Worm (Caenorhabditis elegans): Measurements from ENCODE around the gene EGAP1.1.

EGAP1.1 gene

ce11 chrIII:5921067-5921678 lies 15.8 kb downstream of the EGAP1.1 start:
- no peak for TF ChIP-seq klf-2 (GFP tag; conservative IDR thresholded peaks at IDR 0.05)

DNA sequence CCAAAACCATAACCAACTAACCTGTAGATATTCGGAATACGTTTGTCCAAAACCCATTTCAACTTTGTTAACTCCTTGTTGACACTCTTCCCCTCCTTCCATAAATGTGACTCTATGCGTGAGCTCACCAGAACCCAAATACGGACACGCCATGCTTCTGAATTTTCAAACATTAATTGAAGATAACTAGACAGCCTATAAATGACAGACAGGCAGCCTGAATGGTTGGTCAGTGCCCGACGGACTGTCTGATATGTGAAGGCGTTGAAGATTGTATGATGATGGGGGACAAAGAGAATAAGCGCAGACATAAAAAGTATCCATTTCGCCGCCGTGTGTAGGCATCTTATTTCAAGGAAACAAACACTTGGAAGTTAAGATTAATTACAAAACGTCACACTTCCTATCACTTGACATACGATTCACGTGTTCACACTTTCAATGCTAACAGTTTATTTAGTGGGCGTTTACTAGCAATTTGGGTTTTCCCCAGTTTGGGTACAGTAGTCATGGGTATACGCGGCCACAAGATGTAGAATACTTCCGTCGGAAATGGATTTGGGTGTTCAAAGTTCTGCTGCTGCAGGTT lies 17.1 kb downstream of the EGAP1.1 start, which contains the start of the genes tdo-2 and C28H8.2:
Gene tdo-2, minus strand, starts transcription at position 157 of the 589 bp plus-strand sequence.
Gene C28H8.2, plus strand, starts transcription at position 524 of the 589 bp plus-strand sequence.
- TF ChIP-seq ref-1 (GFP tag; conservative IDR thresholded peaks at IDR 0.05) (no peak), tab-1 (GFP tag; IDR thresholded peaks at IDR 0.05) (no peak), med-1 (GFP tag; optimal IDR thresholded peaks at IDR 0.05; ENCODE audit: insufficient read depth) (no peak), flt-1 (GFP tag; IDR thresholded peaks at IDR 0.05) (no peak), ztf-23 (GFP tag; IDR thresholded peaks at IDR 0.05) (no peak), cog-1 (tag; optimal IDR thresholded peaks at IDR 0.05) (no peak), klf-2 (GFP tag; conservative IDR thresholded peaks at IDR 0.05) (no peak), ztf-29 (GFP tag; IDR thresholded peaks at IDR 0.05) (no peak), T22C8.4 (GFP tag; IDR thresholded peaks at IDR 0.05) (no peak)

- TF ChIP-seq ref-1 (GFP tag; conservative IDR thresholded peaks at IDR 0.05) (no peak), cog-1 (tag; optimal IDR thresholded peaks at IDR 0.05) (no peak), flt-1 (GFP tag; IDR thresholded peaks at IDR 0.05) (no peak), klf-2 (GFP tag; conservative IDR thresholded peaks at IDR 0.05) (no peak), ztf-29 (GFP tag; IDR thresholded peaks at IDR 0.05) (no peak), ztf-23 (GFP tag; IDR thresholded peaks at IDR 0.05) (no peak), med-1 (GFP tag; optimal IDR thresholded peaks at IDR 0.05; ENCODE audit: insufficient read depth) (no peak), tab-1 (GFP tag; IDR thresholded peaks at IDR 0.05) (no peak), T22C8.4 (GFP tag; IDR thresholded peaks at IDR 0.05) (no peak)
Observed at ce11 chrIII:5917365-5917958, 19.6 kb downstream of the EGAP1.1 start.

DNA sequence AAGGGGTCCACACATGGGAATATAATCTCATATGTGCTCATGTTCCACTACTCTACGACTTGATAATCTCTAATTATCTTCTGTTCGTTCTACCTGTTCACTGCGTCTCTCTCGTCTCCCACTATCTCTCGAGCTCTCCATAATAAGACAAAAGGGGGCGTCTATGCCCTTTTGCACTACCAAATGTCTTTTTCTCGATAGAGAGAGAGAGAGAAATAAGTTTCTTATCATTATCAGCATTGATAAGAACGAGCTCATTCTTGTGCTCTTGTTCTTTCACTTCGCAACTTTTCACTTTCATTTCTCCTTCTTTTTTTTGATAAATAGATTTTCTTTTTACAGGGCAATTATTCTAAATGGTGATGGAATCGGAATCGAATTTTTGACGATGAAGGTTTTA lies 21.1 kb downstream of the EGAP1.1 start:
- TF ChIP-seq ztf-29 (GFP tag; IDR thresholded peaks at IDR 0.05) = no peak
- no peak for TF ChIP-seq T22C8.4 (GFP tag; IDR thresholded peaks at IDR 0.05)
- no peak for TF ChIP-seq tab-1 (GFP tag; IDR thresholded peaks at IDR 0.05)
- no peak for TF ChIP-seq ref-1 (GFP tag; conservative IDR thresholded peaks at IDR 0.05)
- TF ChIP-seq flt-1 (GFP tag; IDR thresholded peaks at IDR 0.05) = no peak
- TF ChIP-seq cog-1 (tag; optimal IDR thresholded peaks at IDR 0.05) = no peak
- TF ChIP-seq med-1 (GFP tag; optimal IDR thresholded peaks at IDR 0.05; ENCODE audit: insufficient read depth) = no peak

ce11 chrIII:5914717-5915116 lies 22.3 kb downstream of the EGAP1.1 start:
- TF ChIP-seq med-1 (GFP tag; optimal IDR thresholded peaks at IDR 0.05; ENCODE audit: insufficient read depth) (no peak), tab-1 (GFP tag; IDR thresholded peaks at IDR 0.05) (no peak), T22C8.4 (GFP tag; IDR thresholded peaks at IDR 0.05) (no peak), ztf-23 (GFP tag; IDR thresholded peaks at IDR 0.05) (no peak), ref-1 (GFP tag; conservative IDR thresholded peaks at IDR 0.05) (no peak), cog-1 (tag; optimal IDR thresholded peaks at IDR 0.05) (no peak), ztf-29 (GFP tag; IDR thresholded peaks at IDR 0.05) (no peak), flt-1 (GFP tag; IDR thresholded peaks at IDR 0.05) (no peak), klf-2 (GFP tag; conservative IDR thresholded peaks at IDR 0.05) (no peak)

- TF ChIP-seq ztf-23 (GFP tag; IDR thresholded peaks at IDR 0.05) (no peak), ref-1 (GFP tag; conservative IDR thresholded peaks at IDR 0.05) (no peak), cog-1 (tag; optimal IDR thresholded peaks at IDR 0.05) (no peak), tab-1 (GFP tag; IDR thresholded peaks at IDR 0.05) (no peak), ztf-29 (GFP tag; IDR thresholded peaks at IDR 0.05) (no peak), flt-1 (GFP tag; IDR thresholded peaks at IDR 0.05) (no peak), klf-2 (GFP tag; conservative IDR thresholded peaks at IDR 0.05) (no peak)
Observed at ce11 chrIII:5908408-5908807, 28.6 kb downstream of the EGAP1.1 start, which contains the start of gene C28H8.3. C28H8.3 (plus strand) TSS chrIII:5908700.

DNA sequence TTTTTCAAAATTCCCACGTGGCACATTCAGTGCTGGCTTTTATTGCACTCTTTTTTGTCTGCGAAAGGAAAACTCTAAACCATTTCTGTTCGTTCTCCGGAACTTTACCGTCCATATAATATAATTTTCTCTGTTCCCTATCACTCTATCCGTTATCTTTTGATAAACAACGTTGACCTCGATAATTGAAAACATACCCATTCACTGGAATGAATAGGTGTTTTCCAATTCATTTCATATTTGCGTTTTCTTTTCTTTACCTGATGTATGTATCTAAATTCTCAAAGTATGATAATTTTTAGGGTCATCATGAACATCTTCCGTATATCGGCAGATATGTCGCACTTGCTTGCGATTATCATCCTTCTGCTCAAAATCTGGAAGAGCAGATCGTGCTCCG lies 30.3 kb downstream of the EGAP1.1 start, which contains the start of gene erd-2.2:
Gene erd-2.2, plus strand, starts transcription at position 301 of the 400 bp plus-strand sequence.
- TF ChIP-seq ztf-29 (GFP tag; IDR thresholded peaks at IDR 0.05) = no peak
- TF ChIP-seq klf-2 (GFP tag; conservative IDR thresholded peaks at IDR 0.05) = no peak
- no peak for TF ChIP-seq T22C8.4 (GFP tag; IDR thresholded peaks at IDR 0.05)
- TF ChIP-seq med-1 (GFP tag; optimal IDR thresholded peaks at IDR 0.05; ENCODE audit: insufficient read depth) = no peak
- no peak for TF ChIP-seq ztf-23 (GFP tag; IDR thresholded peaks at IDR 0.05)
- no peak for TF ChIP-seq ref-1 (GFP tag; conservative IDR thresholded peaks at IDR 0.05)
- TF ChIP-seq cog-1 (tag; optimal IDR thresholded peaks at IDR 0.05) = no peak
- no peak for TF ChIP-seq flt-1 (GFP tag; IDR thresholded peaks at IDR 0.05)
- TF ChIP-seq tab-1 (GFP tag; IDR thresholded peaks at IDR 0.05) = no peak

DNA sequence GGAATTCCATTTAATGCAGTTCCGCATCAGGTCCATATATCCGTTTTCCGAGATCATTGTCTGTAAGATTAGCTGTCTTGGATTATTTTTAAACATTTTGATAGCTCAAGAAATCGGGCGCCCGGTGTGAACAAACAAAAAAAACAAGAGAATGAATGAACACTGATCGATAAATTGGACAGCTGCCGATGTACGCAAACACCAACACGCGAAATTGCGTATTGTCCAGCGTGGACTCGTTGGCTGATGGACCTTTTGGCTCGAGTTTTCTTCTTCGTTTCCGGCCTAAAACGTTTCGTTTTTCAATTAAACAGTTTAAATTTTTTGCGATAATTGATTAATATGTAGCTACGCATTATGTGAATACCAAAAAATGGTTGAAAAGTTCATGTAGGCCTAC lies 31.0 kb downstream of the EGAP1.1 start, which contains the start of gene dpff-1:
Gene dpff-1, minus strand, starts transcription at position 288 of the 400 bp plus-strand sequence.
- TF ChIP-seq tab-1 (GFP tag; IDR thresholded peaks at IDR 0.05) (no peak), med-1 (GFP tag; optimal IDR thresholded peaks at IDR 0.05; ENCODE audit: insufficient read depth) (no peak), T22C8.4 (GFP tag; IDR thresholded peaks at IDR 0.05) (peak; percentile 80), flt-1 (GFP tag; IDR thresholded peaks at IDR 0.05) (no peak), cog-1 (tag; optimal IDR thresholded peaks at IDR 0.05) (no peak)

ce11 chrIII:5902558-5902957 lies 34.5 kb downstream of the EGAP1.1 start:
- no peak for TF ChIP-seq klf-2 (GFP tag; conservative IDR thresholded peaks at IDR 0.05)
- no peak for TF ChIP-seq tab-1 (GFP tag; IDR thresholded peaks at IDR 0.05)
- no peak for TF ChIP-seq T22C8.4 (GFP tag; IDR thresholded peaks at IDR 0.05)
- no peak for TF ChIP-seq flt-1 (GFP tag; IDR thresholded peaks at IDR 0.05)
- TF ChIP-seq ztf-29 (GFP tag; IDR thresholded peaks at IDR 0.05) = no peak
- TF ChIP-seq cog-1 (tag; optimal IDR thresholded peaks at IDR 0.05) = no peak
- no peak for TF ChIP-seq ztf-23 (GFP tag; IDR thresholded peaks at IDR 0.05)
- TF ChIP-seq ref-1 (GFP tag; conservative IDR thresholded peaks at IDR 0.05) = no peak
- TF ChIP-seq med-1 (GFP tag; optimal IDR thresholded peaks at IDR 0.05; ENCODE audit: insufficient read depth) = no peak
